Worm (Caenorhabditis elegans): ENCODE results near the gene Y57E12AL.6.

ce11 chrV:7069605-7070004 lies 9.3 kb upstream of the Y57E12AL.6 start:
- TF ChIP-seq ama-1 (optimal IDR thresholded peaks at IDR 0.05) = no peak
- TF ChIP-seq flt-1 (GFP tag; IDR thresholded peaks at IDR 0.05) = no peak
- no peak for TF ChIP-seq scrt-1 (GFP tag; IDR thresholded peaks at IDR 0.05)
- TF ChIP-seq tbx-37 (GFP tag; conservative IDR thresholded peaks at IDR 0.05) = no peak
- no peak for TF ChIP-seq aly-1 (tag; optimal IDR thresholded peaks at IDR 0.05)
- no peak for TF ChIP-seq hmbx-1 (tag; optimal IDR thresholded peaks at IDR 0.05)
